Worm (Caenorhabditis elegans) whole organism, young adult: ENCODE measurements around the gene ced-7.

Source experiments
- B0336.3 ChIP-seq: fragments of 200-800 bp; sonication (Bioruptor generic); IDR thresholded peaks from 2 replicates; pipeline ENCODE4 v1.3.6; 2022; ENCODE audit warnings: missing genetic modification characterization, missing compliant biosample characterization
- C06A6.2 ChIP-seq: fragments of 200-800 bp; sonication (Bioruptor generic); conservative IDR thresholded peaks from 2 replicates; pipeline ENCODE4 v1.3.6; 2022; ENCODE audit warnings: missing genetic modification characterization, missing compliant biosample characterization
- F22D6.2 ChIP-seq: sonication (generic microtip); optimal IDR thresholded peaks from 2 replicates; lab custom pipeline; 2016; ENCODE audit warnings: mild to moderate bottlenecking, missing genetic modification characterization, missing compliant biosample characterization
- F23B12.7 ChIP-seq: sonication (generic microtip); optimal IDR thresholded peaks from 2 replicates; lab custom pipeline; 2017; ENCODE audit warnings: missing genetic modification characterization, mild to moderate bottlenecking, missing compliant biosample characterization, antibody characterized with exemption, moderate library complexity; ENCODE audit not compliant: insufficient read depth
- F33H1.4 ChIP-seq: fragments of 200-800 bp; sonication (Bioruptor generic); IDR thresholded peaks from 2 replicates; pipeline ENCODE4 v1.3.6; 2022; ENCODE audit warnings: missing genetic modification reagents, missing genetic modification characterization, missing compliant biosample characterization
- Y53F4B.3 ChIP-seq: fragments of 200-800 bp; sonication (Bioruptor generic); IDR thresholded peaks from 2 replicates; pipeline ENCODE4 v1.3.6; 2022; ENCODE audit warnings: missing genetic modification reagents, missing genetic modification characterization, missing compliant biosample characterization
- Y53G8AR.9 ChIP-seq: fragments of 200-800 bp; sonication (Bioruptor generic); conservative IDR thresholded peaks from 2 replicates; pipeline ENCODE4 v1.3.6; 2022; ENCODE audit warnings: missing genetic modification reagents, missing genetic modification characterization, missing compliant biosample characterization
- Y56A3A.18 ChIP-seq: fragments of 200-800 bp; sonication (Bioruptor generic); IDR thresholded peaks from 2 replicates; pipeline ENCODE4 v1.3.6; 2022; ENCODE audit warnings: missing genetic modification reagents, missing genetic modification characterization, missing compliant biosample characterization
- atf-7 ChIP-seq: sonication (generic microtip); optimal IDR thresholded peaks from 2 replicates; lab custom pipeline; 2017; ENCODE audit warnings: mild to moderate bottlenecking, missing genetic modification characterization, missing compliant biosample characterization
- athp-1 ChIP-seq: sonication (generic microtip); optimal IDR thresholded peaks from 2 replicates; lab custom pipeline; 2017; ENCODE audit warnings: mild to moderate bottlenecking, missing genetic modification characterization, missing compliant biosample characterization
- attf-3 ChIP-seq: fragments of 200-800 bp; sonication (Bioruptor generic); conservative IDR thresholded peaks from 2 replicates; pipeline ENCODE4 v1.3.6; 2022; ENCODE audit warnings: missing genetic modification reagents, missing genetic modification characterization, missing compliant biosample characterization
- attf-5 ChIP-seq: fragments of 200-800 bp; sonication (Bioruptor generic); optimal IDR thresholded peaks from 2 replicates; lab custom pipeline; 2018; ENCODE audit warnings: mild to moderate bottlenecking, missing genetic modification characterization, missing compliant biosample characterization
- cebp-1 ChIP-seq, 2 experiments: fragments of 200-800 bp in 1 of 2; sonication (Bioruptor generic) in 1 of 2; sonication (generic microtip) in 1 of 2; IDR thresholded peaks in 1 of 2; optimal IDR thresholded peaks in 1 of 2; 2 replicates each; pipeline versions ENCODE4 v1.3.6 to Lab custom; 2017 to 2022; ENCODE audit warnings: missing compliant biosample characterization in 2 of 2, missing genetic modification characterization in 2 of 2, mild to moderate bottlenecking in 1 of 2, missing genetic modification reagents in 1 of 2, moderate library complexity in 1 of 2
- ceh-27 ChIP-seq: fragments of 200-800 bp; sonication (Bioruptor generic); optimal IDR thresholded peaks from 2 replicates; lab custom pipeline; 2018; ENCODE audit warnings: mild to moderate bottlenecking, missing genetic modification characterization, moderate library complexity, missing compliant biosample characterization
- dox-1 ChIP-seq: fragments of 200-800 bp; sonication (Bioruptor generic); IDR thresholded peaks from 2 replicates; pipeline ENCODE4 v1.3.6; 2022; ENCODE audit warnings: missing genetic modification reagents, missing genetic modification characterization, missing compliant biosample characterization
- egl-18 ChIP-seq: fragments of 200-800 bp; sonication (Bioruptor generic); IDR thresholded peaks from 2 replicates; pipeline ENCODE4 v1.3.6; 2022; ENCODE audit warnings: missing genetic modification reagents, missing genetic modification characterization, missing compliant biosample characterization
- egl-44 ChIP-seq: fragments of 200-800 bp; sonication (Bioruptor generic); IDR thresholded peaks from 2 replicates; pipeline ENCODE4 v1.3.6; 2022; ENCODE audit warnings: missing genetic modification reagents, missing genetic modification characterization, missing compliant biosample characterization
- ekl-4 ChIP-seq: fragments of 200-800 bp; sonication (Bioruptor generic); IDR thresholded peaks from 2 replicates; pipeline ENCODE4 v1.3.6; 2022; ENCODE audit warnings: missing genetic modification reagents, missing genetic modification characterization, missing compliant biosample characterization
- gei-17 ChIP-seq: fragments of 200-800 bp; sonication (Bioruptor generic); optimal IDR thresholded peaks from 2 replicates; lab custom pipeline; 2018; ENCODE audit warnings: mild to moderate bottlenecking, missing genetic modification characterization, missing compliant biosample characterization
- hlh-12 ChIP-seq: sonication (generic microtip); optimal IDR thresholded peaks from 2 replicates; lab custom pipeline; 2016; ENCODE audit warnings: missing genetic modification characterization, missing compliant biosample characterization
- hmg-20 ChIP-seq: fragments of 200-800 bp; sonication (Bioruptor generic); IDR thresholded peaks from 2 replicates; pipeline ENCODE4 v1.3.6; 2022; ENCODE audit warnings: missing genetic modification reagents, missing genetic modification characterization, missing compliant biosample characterization
- hrde-1 ChIP-seq: sonication (generic microtip); optimal IDR thresholded peaks from 2 replicates; lab custom pipeline; 2016; ENCODE audit warnings: missing genetic modification characterization, mild to moderate bottlenecking, missing compliant biosample characterization, moderate library complexity, missing genotype, missing genetic modification reagents, borderline replicate concordance
- let-526 ChIP-seq: fragments of 200-800 bp; sonication (Bioruptor generic); IDR thresholded peaks from 2 replicates; pipeline ENCODE4 v1.3.6; 2022; ENCODE audit warnings: missing genetic modification reagents, missing genetic modification characterization, missing compliant biosample characterization
- let-607 ChIP-seq, 2 experiments: fragments of 200-800 bp in 1 of 2; sonication (Bioruptor generic) in 1 of 2; sonication (generic microtip) in 1 of 2; optimal IDR thresholded peaks; 2 replicates each; lab custom pipeline; 2016 to 2018; ENCODE audit warnings: mild to moderate bottlenecking in 2 of 2, missing compliant biosample characterization in 2 of 2, missing genetic modification characterization in 2 of 2, moderate library complexity in 2 of 2, missing genotype in 1 of 2
- lin-35 ChIP-seq, 3 experiments: fragments of 150-350 bp in 2 of 3; sonication (generic microtip) in 1 of 3; optimal IDR thresholded peaks; 2 replicates each; lab custom pipeline; 2014 to 2018; ENCODE audit warnings: missing biosample characterization in 3 of 3, missing genetic modification characterization in 3 of 3, missing genetic modification reagents in 3 of 3
- lin-40 ChIP-seq: sonication (generic microtip); optimal IDR thresholded peaks from 2 replicates; lab custom pipeline; 2016; ENCODE audit warnings: missing genetic modification characterization, mild to moderate bottlenecking, missing compliant biosample characterization, missing genotype, missing genetic modification reagents
- madf-3 ChIP-seq: fragments of 200-800 bp; sonication (Bioruptor generic); IDR thresholded peaks from 2 replicates; pipeline ENCODE4 v1.3.6; 2022; ENCODE audit warnings: missing genetic modification reagents, missing genetic modification characterization, missing compliant biosample characterization
- madf-8 ChIP-seq: fragments of 200-800 bp; sonication (Bioruptor generic); conservative IDR thresholded peaks from 2 replicates; pipeline ENCODE4 v1.3.6; 2022; ENCODE audit warnings: missing genetic modification reagents, missing genetic modification characterization, missing compliant biosample characterization
- mcd-1 ChIP-seq: fragments of 200-800 bp; sonication (Bioruptor generic); IDR thresholded peaks from 2 replicates; pipeline ENCODE4 v1.3.6; 2022; ENCODE audit warnings: missing genetic modification reagents, missing genetic modification characterization, missing compliant biosample characterization
- mes-4 ChIP-seq: sonication (generic microtip); optimal IDR thresholded peaks from 2 replicates; lab custom pipeline; 2016; ENCODE audit warnings: missing genotype, missing genetic modification characterization, missing compliant biosample characterization
- nfyb-1 ChIP-seq: fragments of 200-800 bp; sonication (Bioruptor generic); IDR thresholded peaks from 2 replicates; pipeline ENCODE4 v1.3.6; 2022; ENCODE audit warnings: missing genetic modification reagents, missing genetic modification characterization, missing compliant biosample characterization
- nhr-80 ChIP-seq: sonication (generic microtip); optimal IDR thresholded peaks from 2 replicates; lab custom pipeline; 2016; ENCODE audit warnings: missing genetic modification characterization, missing compliant biosample characterization
- nhr-90 ChIP-seq: sonication (generic microtip); optimal IDR thresholded peaks from 2 replicates; lab custom pipeline; 2016; ENCODE audit warnings: missing genotype, mild to moderate bottlenecking, missing genetic modification characterization, missing compliant biosample characterization
- pbrm-1 ChIP-seq: fragments of 200-800 bp; sonication (Bioruptor generic); IDR thresholded peaks from 2 replicates; pipeline ENCODE4 v1.3.6; 2022; ENCODE audit warnings: missing genetic modification reagents, missing genetic modification characterization, missing compliant biosample characterization
- snpc-1.1 ChIP-seq: sonication (generic microtip); optimal IDR thresholded peaks from 2 replicates; lab custom pipeline; 2017; ENCODE audit warnings: missing genetic modification characterization, mild to moderate bottlenecking, missing compliant biosample characterization, antibody characterized with exemption, moderate library complexity, missing genotype, missing genetic modification reagents; ENCODE audit not compliant: insufficient read depth
- somi-1 ChIP-seq: fragments of 200-800 bp; sonication (Bioruptor generic); optimal IDR thresholded peaks from 2 replicates; lab custom pipeline; 2018; ENCODE audit warnings: mild to moderate bottlenecking, missing genetic modification characterization, missing compliant biosample characterization
- tlf-1 ChIP-seq: fragments of 200-800 bp; sonication (Bioruptor generic); optimal IDR thresholded peaks from 2 replicates; lab custom pipeline; 2018; ENCODE audit warnings: mild to moderate bottlenecking, missing genetic modification characterization, missing compliant biosample characterization
- xnd-1 ChIP-seq: sonication (generic microtip); optimal IDR thresholded peaks from 2 replicates; lab custom pipeline; 2016; ENCODE audit warnings: missing genotype, missing genetic modification reagents, missing genetic modification characterization, missing compliant biosample characterization
- zfh-2 ChIP-seq: fragments of 200-800 bp; sonication (Bioruptor generic); conservative IDR thresholded peaks from 2 replicates; pipeline ENCODE4 v1.3.6; 2022; ENCODE audit warnings: missing genetic modification reagents, missing genetic modification characterization, missing compliant biosample characterization
- ztf-18 ChIP-seq: sonication (generic microtip); optimal IDR thresholded peaks from 2 replicates; lab custom pipeline; 2016; ENCODE audit warnings: missing genotype, mild to moderate bottlenecking, missing genetic modification characterization, missing compliant biosample characterization
- ztf-26 ChIP-seq: sonication (generic microtip); optimal IDR thresholded peaks from 2 replicates; lab custom pipeline; 2017; ENCODE audit warnings: missing genetic modification characterization, missing compliant biosample characterization
- ztf-3 ChIP-seq: fragments of 200-800 bp; sonication (Bioruptor generic); optimal IDR thresholded peaks from 2 replicates; lab custom pipeline; 2018; ENCODE audit warnings: mild to moderate bottlenecking, missing genetic modification characterization, missing compliant biosample characterization

Gene ced-7

DNA sequence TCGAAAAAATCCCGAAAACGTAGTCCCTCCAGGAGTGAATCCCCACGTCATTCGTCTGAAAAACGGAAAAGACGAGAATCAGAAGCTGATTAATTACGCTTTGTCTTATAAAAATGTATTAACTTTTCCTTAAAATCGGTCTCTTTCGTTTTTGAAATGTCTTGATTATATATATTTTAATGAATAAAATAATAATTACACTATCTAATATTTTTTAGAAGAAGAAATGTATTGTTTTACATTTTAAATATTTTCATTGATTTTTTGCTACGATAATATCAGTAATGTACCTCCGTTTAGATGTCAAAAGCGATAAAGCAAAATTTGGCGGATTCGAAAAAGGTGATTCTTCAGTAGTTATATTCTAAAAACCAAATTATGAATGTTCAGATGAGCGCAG is 54.6 kb downstream of the ced-7 start, which contains the start of gene trpp-3 (continued):
- TF ChIP-seq F22D6.2: no peak
- TF ChIP-seq hlh-12 (tag; lab: Kevin White, UChicago): no peak
- no peak for TF ChIP-seq let-526 (GFP tag; lab: Robert Waterston, UW)

DNA sequence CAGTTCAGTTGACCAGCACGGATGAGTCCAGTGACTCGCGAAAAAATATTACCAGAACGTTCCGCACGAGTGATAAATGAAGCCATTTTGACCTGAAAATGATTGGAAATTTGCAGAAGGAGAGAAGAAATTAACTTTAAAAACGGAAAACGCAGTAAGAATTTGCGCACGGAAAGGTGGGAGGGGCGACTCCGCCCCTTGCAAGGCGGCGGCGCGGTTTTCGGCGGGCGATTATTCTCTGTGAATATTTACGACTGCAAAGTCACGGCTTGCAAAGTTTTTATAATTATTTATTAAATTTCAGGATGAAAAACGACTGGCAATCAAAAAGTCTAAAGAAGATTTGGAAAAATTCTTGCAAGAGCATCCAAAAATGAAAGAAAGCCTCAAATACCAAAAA is 56.3 kb downstream of the ced-7 start, which contains the start of gene mrps-23:
TSS of gene mrps-23 (minus strand) at position 92 of the 400 bp plus-strand sequence.
- TF ChIP-seq ztf-26 (tag; lab: Kevin White, UChicago): no peak
- no peak for TF ChIP-seq egl-44
- TF ChIP-seq egl-18 (GFP tag; lab: Robert Waterston, UW): no peak
- 0 out of 2 replicates have a peak, but pooled peaks have one; percentile 25 for TF ChIP-seq madf-3 (GFP tag; lab: Robert Waterston, UW)
- TF ChIP-seq mcd-1 (GFP tag; lab: Robert Waterston, UW): 0 out of 2 replicates have a peak, but pooled peaks have one; percentile 7
- TF ChIP-seq cebp-1 (GFP tag; IDR thresholded peaks at IDR 0.05; lab: Robert Waterston, UW): no peak
- TF ChIP-seq cebp-1 (tag; optimal IDR thresholded peaks at IDR 0.05; lab: Kevin White, UChicago): peak; percentile 13
- no peak for TF ChIP-seq ceh-27
- peak; percentile 43 for TF ChIP-seq ztf-18
- TF ChIP-seq Y56A3A.18 (GFP tag; lab: Robert Waterston, UW): no peak
- 0 out of 2 replicates have a peak, but pooled peaks have one; percentile 8 for TF ChIP-seq Y53G8AR.9 (GFP tag; lab: Robert Waterston, UW)
- TF ChIP-seq pbrm-1 (GFP tag; lab: Robert Waterston, UW): 0 out of 2 replicates have a peak, but pooled peaks have one; percentile 11
- peak; percentile 33 for TF ChIP-seq F23B12.7 (tag; lab: Kevin White, UChicago)
- 0 out of 2 replicates have a peak, but pooled peaks have one; percentile 33 for TF ChIP-seq dox-1

DNA sequence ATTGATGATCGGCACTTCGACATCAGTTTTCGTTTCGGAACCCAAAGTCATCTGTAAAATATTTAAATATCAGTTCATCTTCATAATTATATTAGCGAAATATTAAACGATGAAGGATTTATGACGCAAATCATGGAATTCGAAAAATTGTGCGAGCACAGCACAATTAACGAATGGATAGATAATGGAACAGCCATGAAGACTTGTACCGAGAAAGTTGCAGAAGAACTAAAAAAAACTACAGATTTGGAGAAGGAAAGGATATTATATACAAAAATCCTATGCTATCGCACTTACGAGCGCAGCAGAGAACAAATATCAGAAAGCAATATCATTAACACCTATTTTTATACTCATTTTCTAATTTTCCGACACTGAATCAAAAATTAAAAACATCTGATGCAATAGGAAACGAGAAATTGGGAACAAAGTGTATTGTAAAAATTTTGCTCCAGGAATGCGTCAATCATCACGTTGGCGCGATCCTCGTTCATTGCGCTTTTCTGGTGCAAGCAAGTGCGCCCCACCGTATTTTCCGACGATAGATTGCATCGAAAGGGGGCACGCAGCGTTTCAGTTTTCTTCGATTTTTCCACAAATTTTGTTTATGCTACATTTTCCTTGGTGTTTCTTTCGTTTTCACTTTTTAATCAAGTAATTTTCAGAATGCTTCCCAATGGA is 58.3 kb downstream of the ced-7 start, which contains the start of the genes clu-1 and prp-40:
TSS of gene clu-1 (minus strand) at position 51 of the 681 bp plus-strand sequence.
TSS of gene prp-40 (plus strand) at position 666 of the 681 bp plus-strand sequence.
- TF ChIP-seq let-607 (tag; optimal IDR thresholded peaks at IDR 0.05; lab: Kevin White, UChicago) (peak in 1 of 2 experiments; percentile 54), ztf-3 (no peak), nhr-80 (tag; lab: Kevin White, UChicago) (peak; percentile 76), B0336.3 (GFP tag; lab: Robert Waterston, UW) (peak; percentile 80), zfh-2 (GFP tag; lab: Robert Waterston, UW) (no peak; the same call in 1 of the 2 replicates), F23B12.7 (tag; lab: Kevin White, UChicago) (peak; percentile 90), attf-3 (peak; percentile 56; the same call in 1 of the 2 replicates), nfyb-1 (peak; percentile 88), gei-17 (peak; percentile 37), C06A6.2 (GFP tag; lab: Robert Waterston, UW) (peak; percentile 54; the same call in 1 of the 2 replicates), tlf-1 (GFP tag; lab: Kevin White, UChicago) (peak; percentile 69), ekl-4 (GFP tag; lab: Robert Waterston, UW) (peak; percentile 85), athp-1 (tag; lab: Kevin White, UChicago) (peak; percentile 5), somi-1 (GFP tag; lab: Kevin White, UChicago) (no peak), hrde-1 (tag; lab: Kevin White, UChicago) (no peak), attf-5 (peak; percentile 94), let-526 (GFP tag; lab: Robert Waterston, UW) (no peak), F33H1.4 (GFP tag; lab: Robert Waterston, UW) (peak; percentile 70), nhr-90 (tag; lab: Kevin White, UChicago) (no peak), lin-40 (tag; lab: Kevin White, UChicago) (peak; percentile 85), snpc-1.1 (tag; lab: Kevin White, UChicago) (peak; percentile 3), mes-4 (tag; lab: Kevin White, UChicago) (no peak), hlh-12 (tag; lab: Kevin White, UChicago) (no peak), atf-7 (tag; lab: Kevin White, UChicago) (peak; percentile 39), lin-35 (GFP tag; optimal IDR thresholded peaks at IDR 0.05; lab: Kevin White, UChicago) (peak in 2 of 3 experiments; percentile 28 to 83), hmg-20 (GFP tag; lab: Robert Waterston, UW) (peak; percentile 64; the same call in 1 of the 2 replicates), madf-8 (GFP tag; lab: Robert Waterston, UW) (peak; percentile 45), xnd-1 (tag; lab: Kevin White, UChicago) (peak; percentile 24), Y53F4B.3 (GFP tag; lab: Robert Waterston, UW) (no peak)
